Fruit fly (Drosophila melanogaster) whole organism, adult: ENCODE measurements around the gene btl.

Experiments
- CG11617 ChIP-seq: fragments of 200-800 bp; sonication (Bioruptor generic); optimal IDR thresholded peaks from 2 replicates; lab custom pipeline; 2017; ENCODE audit warnings: mild to moderate bottlenecking, missing biosample characterization, missing genetic modification reagents, missing genetic modification characterization
- CG12768 ChIP-seq: fragments of 200-800 bp; sonication (Bioruptor generic); optimal IDR thresholded peaks from 2 replicates; lab custom pipeline; 2017; ENCODE audit warnings: missing biosample characterization, missing genetic modification characterization, mild to moderate bottlenecking, moderate library complexity, missing genetic modification reagents
- CG14711 ChIP-seq: fragments of 200-800 bp; sonication (Bioruptor generic); optimal IDR thresholded peaks from 2 replicates; lab custom pipeline; 2018; ENCODE audit warnings: missing biosample characterization, mild to moderate bottlenecking, missing genetic modification characterization, moderate library complexity
- CG1620 ChIP-seq: fragments of 200-800 bp; sonication (Bioruptor generic); optimal IDR thresholded peaks from 2 replicates; lab custom pipeline; 2016; ENCODE audit warnings: missing biosample characterization, missing genetic modification characterization
- CG33017 ChIP-seq: fragments of 200-800 bp; sonication (Bioruptor generic); optimal IDR thresholded peaks from 2 replicates; lab custom pipeline; 2018; ENCODE audit warnings: missing biosample characterization, mild to moderate bottlenecking, missing genetic modification characterization, moderate library complexity
- CG5204 ChIP-seq: fragments of 200-800 bp; sonication (Bioruptor generic); optimal IDR thresholded peaks from 2 replicates; lab custom pipeline; 2016; ENCODE audit warnings: missing biosample characterization, missing genetic modification characterization
- CG7045 ChIP-seq: fragments of 200-800 bp; sonication (Bioruptor generic); optimal IDR thresholded peaks from 2 replicates; lab custom pipeline; 2017; ENCODE audit warnings: missing biosample characterization, mild to moderate bottlenecking, missing genetic modification characterization
- CG7101 ChIP-seq: fragments of 200-800 bp; sonication (Bioruptor generic); optimal IDR thresholded peaks from 2 replicates; lab custom pipeline; 2018; ENCODE audit warnings: missing biosample characterization, mild to moderate bottlenecking, missing genetic modification characterization, moderate library complexity
- Clk ChIP-seq: fragments of 200-800 bp; sonication (Bioruptor generic); optimal IDR thresholded peaks from 2 replicates; lab custom pipeline; 2017; ENCODE audit warnings: missing biosample characterization, missing genetic modification characterization
- Crg-1 ChIP-seq: fragments of 200-800 bp; sonication (Bioruptor generic); optimal IDR thresholded peaks from 2 replicates; lab custom pipeline; 2016; ENCODE audit warnings: missing biosample characterization, missing genetic modification characterization
- Hr96 ChIP-seq: fragments of 200-800 bp; sonication (Bioruptor generic); optimal IDR thresholded peaks from 2 replicates; lab custom pipeline; 2016; ENCODE audit warnings: missing biosample characterization, missing genetic modification characterization
- Mnt ChIP-seq: fragments of 200-800 bp; sonication (Bioruptor generic); optimal IDR thresholded peaks from 2 replicates; lab custom pipeline; 2016; ENCODE audit warnings: missing biosample characterization, mild to moderate bottlenecking, missing genetic modification characterization
- bab1 ChIP-seq: fragments of 200-800 bp; sonication (Bioruptor generic); optimal IDR thresholded peaks from 3 replicates; lab custom pipeline; 2019; ENCODE audit warnings: missing biosample characterization, mild to moderate bottlenecking, missing genetic modification characterization, moderate library complexity
- cic ChIP-seq: fragments of 200-800 bp; sonication (Bioruptor generic); optimal IDR thresholded peaks from 2 replicates; lab custom pipeline; 2017; ENCODE audit warnings: missing biosample characterization, mild to moderate bottlenecking, missing genetic modification characterization, moderate library complexity
- cnc ChIP-seq, 2 experiments: fragments of >200 bp; optimal IDR thresholded peaks; 2 replicates each; lab custom pipeline; 2017
- kay ChIP-seq: fragments of 200-800 bp; sonication (Bioruptor generic); peaks from one replicate; lab custom pipeline; 2016; ENCODE audit warnings: missing biosample characterization, missing genetic modification characterization, borderline replicate concordance
- ovo ChIP-seq: fragments of 200-800 bp; sonication (Bioruptor generic); optimal IDR thresholded peaks from 2 replicates; lab custom pipeline; 2016; ENCODE audit warnings: missing biosample characterization, missing genetic modification characterization
- pad ChIP-seq: fragments of 200-800 bp; sonication (Bioruptor generic); optimal IDR thresholded peaks from 3 replicates; lab custom pipeline; 2017; ENCODE audit warnings: missing biosample characterization, missing genetic modification characterization, mild to moderate bottlenecking, moderate library complexity, missing genetic modification reagents
- tj ChIP-seq: fragments of 200-800 bp; sonication (Bioruptor generic); optimal IDR thresholded peaks from 3 replicates; lab custom pipeline; 2017; ENCODE audit warnings: missing biosample characterization, mild to moderate bottlenecking, missing genetic modification characterization, moderate library complexity
- toe ChIP-seq: fragments of 200-800 bp; sonication (Bioruptor generic); optimal IDR thresholded peaks from 2 replicates; lab custom pipeline; 2016; ENCODE audit warnings: missing biosample characterization, missing genetic modification characterization

btl gene

DNA sequence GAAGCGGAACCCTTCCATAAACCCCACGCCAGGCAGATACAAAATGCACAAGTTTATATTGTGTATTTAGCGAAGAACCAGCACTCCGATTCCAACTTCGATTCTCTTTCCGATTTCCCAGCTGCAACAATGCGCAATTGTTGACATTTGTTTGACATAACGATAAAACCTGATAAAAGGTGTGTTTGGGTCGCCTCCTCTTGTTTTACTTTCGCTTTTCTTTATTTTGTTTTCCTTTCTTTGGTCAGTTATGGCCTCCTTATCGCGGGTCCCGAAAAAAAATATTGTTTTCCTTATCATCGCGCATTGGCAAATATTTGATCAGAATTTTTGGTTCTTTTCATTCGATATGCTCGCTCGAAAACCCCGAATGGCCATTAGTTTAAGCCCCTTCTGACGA is 29.4 kb downstream of the btl start:
- TF ChIP-seq Mnt (no peak), Hr96 (GFP tag; lab: Kevin White, UChicago) (no peak), pad (GFP tag; lab: Kevin White, UChicago) (no peak), ovo (GFP tag; lab: Kevin White, UChicago) (no peak), Clk (no peak), CG11617 (GFP tag; lab: Kevin White, UChicago) (no peak), tj (GFP tag; lab: Kevin White, UChicago) (no peak), CG14711 (no peak), CG7045 (GFP tag; lab: Kevin White, UChicago) (no peak), CG1620 (no peak), cic (GFP tag; lab: Kevin White, UChicago) (no peak), bab1 (no peak), toe (GFP tag; lab: Kevin White, UChicago) (no peak), kay (no peak), CG33017 (tag; lab: Kevin White, UChicago) (no peak), cnc (optimal IDR thresholded peaks at IDR 0.05; lab: Kevin White, UChicago) (no peak), Crg-1 (GFP tag; lab: Kevin White, UChicago) (no peak)

DNA sequence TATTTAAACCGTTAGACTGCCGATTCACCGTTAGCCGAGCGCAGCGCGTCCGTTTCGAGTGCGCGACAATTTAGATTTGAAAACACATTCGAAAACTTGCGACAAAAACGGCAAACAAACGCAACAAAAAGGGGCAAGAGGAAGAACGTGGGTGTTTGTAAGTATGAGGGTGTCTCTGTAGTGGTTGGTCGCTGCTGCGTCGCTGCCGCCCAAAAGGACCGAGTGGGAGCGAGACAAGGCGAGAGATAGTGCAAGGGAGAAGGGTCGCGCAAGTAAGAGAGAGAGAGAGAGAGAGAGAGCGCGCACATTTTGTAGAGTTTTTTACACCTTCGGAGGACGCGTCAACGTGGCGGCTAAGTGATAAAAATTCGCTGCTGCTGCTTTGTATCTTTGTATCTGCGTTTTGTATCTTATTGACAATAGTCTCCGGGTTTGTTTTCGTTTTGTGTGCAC is 32.5 kb downstream of the btl start, which contains the start of gene Sox21a:
Gene Sox21a, minus strand, starts transcription at position 51 of the 453 bp plus-strand sequence.
- TF ChIP-seq tj (GFP tag; lab: Kevin White, UChicago): no peak
- TF ChIP-seq bab1: no peak
- TF ChIP-seq cnc (optimal IDR thresholded peaks at IDR 0.05; lab: Kevin White, UChicago): no peak
- no peak for TF ChIP-seq pad (GFP tag; lab: Kevin White, UChicago)
- TF ChIP-seq cic (GFP tag; lab: Kevin White, UChicago): no peak
- TF ChIP-seq Crg-1 (GFP tag; lab: Kevin White, UChicago): no peak
- no peak for TF ChIP-seq CG7101 (tag; lab: Kevin White, UChicago)
- TF ChIP-seq Mnt: no peak
- TF ChIP-seq Clk: no peak
- no peak for TF ChIP-seq CG12768 (GFP tag; lab: Kevin White, UChicago)
- no peak for TF ChIP-seq CG11617 (GFP tag; lab: Kevin White, UChicago)
- no peak for TF ChIP-seq toe (GFP tag; lab: Kevin White, UChicago)
- no peak for TF ChIP-seq Hr96 (GFP tag; lab: Kevin White, UChicago)
- TF ChIP-seq ovo (GFP tag; lab: Kevin White, UChicago): no peak
- no peak for TF ChIP-seq CG14711
- no peak for TF ChIP-seq kay
- TF ChIP-seq CG1620: no peak

DNA sequence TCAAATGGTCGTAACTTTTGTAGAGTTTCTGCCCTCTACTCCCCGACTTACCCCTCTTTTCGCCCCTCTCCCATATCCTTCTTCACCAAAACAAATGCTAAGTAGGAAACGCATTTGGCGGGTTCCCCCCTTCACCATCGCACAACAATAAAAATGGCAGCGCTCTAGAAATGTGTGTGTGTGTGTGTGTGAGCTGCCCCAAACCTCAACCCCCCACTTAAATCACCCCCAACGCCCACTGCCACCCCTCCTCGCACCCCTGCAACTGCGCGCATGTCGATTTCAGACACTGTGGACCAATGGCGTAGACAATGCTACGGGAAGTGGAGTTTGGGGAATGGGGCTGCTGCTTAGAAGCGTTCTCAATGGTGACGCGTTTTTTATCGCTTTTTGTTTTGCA is 34.3 kb downstream of the btl start:
- TF ChIP-seq Mnt (no peak), Clk (no peak), cic (GFP tag; lab: Kevin White, UChicago) (no peak), CG33017 (tag; lab: Kevin White, UChicago) (no peak), Hr96 (GFP tag; lab: Kevin White, UChicago) (no peak), CG11617 (GFP tag; lab: Kevin White, UChicago) (no peak), ovo (GFP tag; lab: Kevin White, UChicago) (no peak), tj (GFP tag; lab: Kevin White, UChicago) (no peak), pad (GFP tag; lab: Kevin White, UChicago) (no peak), CG7101 (tag; lab: Kevin White, UChicago) (no peak)

DNA sequence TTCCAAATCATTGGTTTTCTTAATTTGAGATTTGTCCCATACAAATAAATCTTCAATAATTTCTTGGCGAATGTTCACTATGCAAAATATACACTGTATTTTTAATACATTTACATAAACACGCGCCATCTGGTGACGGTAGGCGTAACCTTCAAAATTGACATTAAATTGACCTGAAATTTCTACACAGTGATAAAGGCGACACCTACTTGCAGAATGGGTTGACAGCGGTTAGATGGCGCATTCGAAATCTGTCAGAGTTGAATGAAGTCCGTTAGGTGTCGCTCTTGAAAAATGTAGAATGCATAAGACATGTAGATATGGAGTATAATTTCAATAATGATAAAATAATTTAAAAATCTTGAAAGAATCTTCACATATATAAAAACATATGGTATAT is 35.8 kb downstream of the btl start:
- no peak for TF ChIP-seq kay
- TF ChIP-seq CG5204 (GFP tag; lab: Kevin White, UChicago): no peak
- TF ChIP-seq Clk: no peak
- peak; percentile 60 for TF ChIP-seq toe (GFP tag; lab: Kevin White, UChicago)
- no peak for TF ChIP-seq CG12768 (GFP tag; lab: Kevin White, UChicago)
- TF ChIP-seq cnc (optimal IDR thresholded peaks at IDR 0.05; lab: Kevin White, UChicago): no peak
- TF ChIP-seq Hr96 (GFP tag; lab: Kevin White, UChicago): peak; percentile 60
- TF ChIP-seq CG7101 (tag; lab: Kevin White, UChicago): peak; percentile 44
- no peak for TF ChIP-seq tj (GFP tag; lab: Kevin White, UChicago)
- no peak for TF ChIP-seq CG14711
- no peak for TF ChIP-seq cic (GFP tag; lab: Kevin White, UChicago)
- TF ChIP-seq CG7045 (GFP tag; lab: Kevin White, UChicago): no peak
- TF ChIP-seq ovo (GFP tag; lab: Kevin White, UChicago): peak; percentile 49
- no peak for TF ChIP-seq CG33017 (tag; lab: Kevin White, UChicago)
- peak; percentile 85 for TF ChIP-seq bab1
- TF ChIP-seq CG1620: peak; percentile 73
- peak; percentile 0 for TF ChIP-seq Mnt
- TF ChIP-seq Crg-1 (GFP tag; lab: Kevin White, UChicago): no peak
- peak; percentile 15 for TF ChIP-seq pad (GFP tag; lab: Kevin White, UChicago)
- TF ChIP-seq CG11617 (GFP tag; lab: Kevin White, UChicago): no peak

DNA sequence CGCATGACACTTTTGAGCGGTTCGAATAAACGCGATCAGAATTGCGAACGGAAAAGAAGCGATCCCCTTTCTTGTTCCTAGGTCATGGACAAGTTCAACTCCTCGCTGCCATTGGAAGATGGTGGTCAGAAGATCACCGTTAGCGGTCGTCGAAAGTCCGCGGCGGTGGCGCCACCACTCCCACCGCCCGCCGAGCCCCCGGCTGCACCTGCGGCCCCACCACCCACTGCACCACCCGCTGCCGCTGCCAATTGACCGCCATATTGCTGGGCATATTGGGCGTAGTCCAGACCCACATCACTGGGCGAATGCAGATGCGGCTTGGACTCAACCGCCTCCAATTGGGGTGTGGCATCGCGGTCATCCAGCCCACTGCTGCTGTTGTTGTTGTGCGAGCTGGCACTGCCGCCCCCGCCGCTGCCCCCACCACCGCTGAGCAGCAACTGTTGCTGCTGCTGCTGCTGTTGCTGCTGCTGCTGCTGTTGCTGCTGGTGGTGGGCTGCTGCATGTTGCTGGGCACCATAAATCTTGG is 37.4 kb downstream of the btl start:
- TF ChIP-seq toe (GFP tag; lab: Kevin White, UChicago) (no peak), tj (GFP tag; lab: Kevin White, UChicago) (no peak)

DNA sequence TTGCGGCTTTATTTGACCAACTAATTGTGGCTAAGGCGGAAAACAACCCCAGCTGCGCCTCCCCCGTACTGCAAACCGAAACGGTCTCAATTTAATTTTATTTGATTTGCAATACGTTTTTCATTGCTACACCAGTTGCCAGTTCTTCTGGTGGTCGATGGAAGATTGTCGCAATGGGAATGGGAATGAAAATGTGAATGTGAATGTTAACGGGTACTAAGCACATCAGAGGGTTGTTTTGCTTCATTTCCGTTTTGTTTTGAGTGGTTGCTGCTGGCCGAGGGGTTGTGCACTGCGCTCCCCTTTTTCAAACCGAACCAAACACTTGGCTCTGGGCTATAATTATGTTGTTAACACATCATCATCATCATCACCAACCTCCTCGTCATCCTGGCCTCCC is 38.5 kb downstream of the btl start:
- TF ChIP-seq bab1: no peak

DNA sequence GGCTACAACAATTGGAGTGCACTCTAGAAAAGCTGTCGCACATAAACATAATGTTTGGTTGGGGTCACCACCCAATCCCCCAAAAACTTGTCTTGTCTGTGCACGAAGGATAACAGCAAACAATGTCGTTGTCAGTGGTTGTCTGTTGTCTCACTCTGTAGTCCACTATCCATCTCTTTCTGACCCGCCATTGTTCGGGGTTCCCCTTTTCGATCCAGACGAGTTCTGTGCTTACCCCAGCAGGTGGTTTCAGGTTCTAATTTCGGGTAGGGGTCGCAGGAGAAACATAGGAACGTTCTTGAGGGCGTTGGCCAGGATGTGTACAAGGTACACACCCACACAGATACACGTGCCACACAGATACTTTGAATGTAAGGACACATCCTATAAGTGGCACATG is 43.2 kb downstream of the btl start:
- no peak for TF ChIP-seq CG14711
